Fruit fly (Drosophila melanogaster) whole organism, pupa: ENCODE measurements around the gene CG13083.

ENCODE experiments used
- CG34367 ChIP-seq: fragments of 200-800 bp; sonication (Bioruptor generic); optimal IDR thresholded peaks from 2 replicates; lab custom pipeline; 2018; ENCODE audit warnings: missing biosample characterization, mild to moderate bottlenecking, missing genetic modification characterization
- CG4496 ChIP-seq: fragments of 200-800 bp; sonication (Bioruptor generic); IDR thresholded peaks from 3 replicates; pipeline ENCODE4 v1.3.6; 2022; ENCODE audit warnings: missing biosample characterization, missing genetic modification characterization
- CG8159 ChIP-seq: fragments of 200-800 bp; sonication (Bioruptor generic); optimal IDR thresholded peaks from 3 replicates; lab custom pipeline; 2018; ENCODE audit warnings: missing biosample characterization, mild to moderate bottlenecking, missing genetic modification characterization, moderate library complexity
- CG8301 ChIP-seq: fragments of 200-800 bp; sonication (Bioruptor generic); optimal IDR thresholded peaks from 2 replicates; lab custom pipeline; 2018; ENCODE audit warnings: missing biosample characterization, mild to moderate bottlenecking, missing genetic modification characterization
- Ets98B ChIP-seq: fragments of 200-800 bp; sonication (Bioruptor generic); IDR thresholded peaks from 2 replicates; pipeline ENCODE4 v1.3.6; 2022; ENCODE audit warnings: missing biosample characterization, missing genetic modification characterization
- Pif1B ChIP-seq: fragments of 200-800 bp; sonication (Bioruptor generic); optimal IDR thresholded peaks from 3 replicates; lab custom pipeline; 2016; ENCODE audit warnings: missing biosample characterization, missing genetic modification characterization
- fd96Ca ChIP-seq: fragments of 200-800 bp; sonication (Bioruptor generic); IDR thresholded peaks from 3 replicates; pipeline ENCODE4 v1.3.6; 2022; ENCODE audit warnings: missing biosample characterization, missing genetic modification characterization

DNA sequence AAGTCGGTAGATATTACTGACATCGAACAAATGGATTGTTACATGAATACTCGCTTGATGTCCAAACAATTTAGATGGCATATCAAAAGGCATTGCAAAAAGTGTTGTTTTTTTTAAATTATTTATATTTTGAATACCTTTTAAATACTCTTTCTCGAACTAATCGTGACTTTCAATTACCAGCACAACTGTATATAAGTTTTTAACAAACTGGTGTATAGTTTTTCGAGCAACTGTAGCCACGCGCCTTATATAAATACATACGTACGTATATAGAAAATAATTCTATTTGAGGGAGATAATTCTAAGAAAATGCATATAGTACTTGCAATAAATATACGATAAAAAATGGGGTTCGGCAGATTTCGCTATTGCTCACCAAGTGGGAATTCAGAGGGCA lies 47.0 kb upstream of the CG13083 start:
- TF ChIP-seq CG34367 (tag; lab: Kevin White, UChicago) (no peak), Pif1B (GFP tag; lab: Kevin White, UChicago) (peak; percentile 4), CG8159 (tag; lab: Kevin White, UChicago) (no peak), CG4496 (no peak), fd96Ca (GFP tag; lab: Robert Waterston, UW) (no peak), Ets98B (GFP tag; lab: Robert Waterston, UW) (no peak), CG8301 (tag; lab: Kevin White, UChicago) (no peak)
